Fruit fly (Drosophila melanogaster) whole organism, embryonic: ENCODE results near the gene kni.
A peak's percentile ranks its signal among the peaks of the same experiment; 100 is the strongest.

Source experiments
- ATbp ChIP-seq: fragments of 200-800 bp; sonication (Bioruptor generic); optimal IDR thresholded peaks from 2 replicates; lab custom pipeline; 2017; ENCODE audit warnings: missing biosample characterization, mild to moderate bottlenecking, missing genetic modification characterization, missing genetic modification reagents
- CG10209 ChIP-seq: fragments of 200-800 bp; sonication (Bioruptor generic); optimal IDR thresholded peaks from 3 replicates; lab custom pipeline; 2017; ENCODE audit warnings: missing biosample characterization, mild to moderate bottlenecking, missing genetic modification characterization, missing genetic modification reagents
- CG11504 ChIP-seq: fragments of 200-800 bp; sonication (Bioruptor generic); optimal IDR thresholded peaks from 3 replicates; lab custom pipeline; 2019; ENCODE audit warnings: missing biosample characterization, mild to moderate bottlenecking, missing genetic modification characterization, moderate library complexity
- CG12659 ChIP-seq: fragments of 200-800 bp; sonication (Bioruptor generic); optimal IDR thresholded peaks from 3 replicates; lab custom pipeline; 2017; ENCODE audit warnings: mild to moderate bottlenecking, missing biosample characterization, missing genetic modification reagents, missing genetic modification characterization
- CG13775 ChIP-seq: fragments of 200-800 bp; sonication (Bioruptor generic); optimal IDR thresholded peaks from 3 replicates; lab custom pipeline; 2017; ENCODE audit warnings: missing biosample characterization, mild to moderate bottlenecking, missing genetic modification characterization
- CG13894 ChIP-seq: fragments of 200-800 bp; sonication (Bioruptor generic); optimal IDR thresholded peaks from 3 replicates; lab custom pipeline; 2018; ENCODE audit warnings: missing biosample characterization, mild to moderate bottlenecking, missing genetic modification characterization, moderate library complexity
- CG14050 ChIP-seq: fragments of 200-800 bp; sonication (Bioruptor generic); IDR thresholded peaks from 3 replicates; pipeline ENCODE4 v1.3.6; 2022; ENCODE audit warnings: missing biosample characterization, missing genetic modification characterization
- CG15696 ChIP-seq: fragments of 200-800 bp; sonication (Bioruptor generic); optimal IDR thresholded peaks from 2 replicates; lab custom pipeline; 2019; ENCODE audit warnings: missing biosample characterization, mild to moderate bottlenecking, missing genetic modification characterization, moderate library complexity
- CG1603 ChIP-seq: fragments of 200-800 bp; sonication (Bioruptor generic); optimal IDR thresholded peaks from 2 replicates; lab custom pipeline; 2019; ENCODE audit warnings: missing biosample characterization, mild to moderate bottlenecking, missing genetic modification characterization, moderate library complexity
- CG2202 ChIP-seq: fragments of 200-800 bp; sonication (Bioruptor generic); optimal IDR thresholded peaks from 2 replicates; lab custom pipeline; 2018; ENCODE audit warnings: missing biosample characterization, mild to moderate bottlenecking, missing genetic modification characterization
- CG32772 ChIP-seq: fragments of 200-800 bp; sonication (Bioruptor generic); IDR thresholded peaks from 2 replicates; pipeline ENCODE4 v1.3.6; 2022; ENCODE audit warnings: missing biosample characterization, missing genetic modification characterization
- CG3407 ChIP-seq: fragments of 200-800 bp; sonication (Bioruptor generic); optimal IDR thresholded peaks from 2 replicates; lab custom pipeline; 2018; ENCODE audit warnings: missing biosample characterization, mild to moderate bottlenecking, missing genetic modification characterization
- CG34376 ChIP-seq: fragments of 200-800 bp; sonication (Bioruptor generic); optimal IDR thresholded peaks from 2 replicates; lab custom pipeline; 2018; ENCODE audit warnings: missing biosample characterization, mild to moderate bottlenecking, missing genetic modification characterization
- CG4707 ChIP-seq: fragments of 200-800 bp; sonication (Bioruptor generic); optimal IDR thresholded peaks from 2 replicates; lab custom pipeline; 2018; ENCODE audit warnings: missing biosample characterization, mild to moderate bottlenecking, missing genetic modification characterization, moderate library complexity
- CG7839 ChIP-seq: fragments of 200-800 bp; sonication (Bioruptor generic); optimal IDR thresholded peaks from 3 replicates; lab custom pipeline; 2018; ENCODE audit warnings: missing biosample characterization, mild to moderate bottlenecking, missing genetic modification characterization, moderate library complexity
- CG8388 ChIP-seq: fragments of 200-800 bp; sonication (Bioruptor generic); optimal IDR thresholded peaks from 2 replicates; lab custom pipeline; 2019; ENCODE audit warnings: missing biosample characterization, mild to moderate bottlenecking, missing genetic modification characterization, moderate library complexity
- CG8765 ChIP-seq: fragments of 200-800 bp; sonication (Bioruptor generic); IDR thresholded peaks from 2 replicates; pipeline ENCODE4 v1.3.6; 2022; ENCODE audit warnings: missing biosample characterization, missing genetic modification characterization
- CG9609 ChIP-seq: fragments of 200-800 bp; sonication (Bioruptor generic); optimal IDR thresholded peaks from 3 replicates; lab custom pipeline; 2016; ENCODE audit warnings: missing biosample characterization, missing genetic modification characterization
- CG9932 ChIP-seq: fragments of 200-800 bp; sonication (Bioruptor generic); IDR thresholded peaks from 2 replicates; pipeline ENCODE4 v1.3.6; 2022; ENCODE audit warnings: missing biosample characterization, missing genetic modification characterization
- Chrac-16 ChIP-seq: fragments of 200-800 bp; sonication (Bioruptor generic); optimal IDR thresholded peaks from 3 replicates; lab custom pipeline; 2016; ENCODE audit warnings: missing biosample characterization, missing genetic modification characterization
- CkIIα-i1 ChIP-seq: fragments of 200-800 bp; sonication (Bioruptor generic); IDR thresholded peaks from 2 replicates; pipeline ENCODE4 v1.3.6; 2022; ENCODE audit warnings: missing biosample characterization, missing genetic modification characterization
- ERR ChIP-seq: fragments of 200-800 bp; sonication (Bioruptor generic); optimal IDR thresholded peaks from 2 replicates; lab custom pipeline; 2016; ENCODE audit warnings: missing biosample characterization, missing genetic modification characterization
- Ets65A ChIP-seq: fragments of 200-800 bp; sonication (Bioruptor generic); peaks from one replicate; lab custom pipeline; 2016; ENCODE audit warnings: missing biosample characterization, missing genetic modification characterization
- Fer3 ChIP-seq: fragments of 200-800 bp; sonication (Bioruptor generic); optimal IDR thresholded peaks from 2 replicates; lab custom pipeline; 2018; ENCODE audit warnings: missing biosample characterization, mild to moderate bottlenecking, missing genetic modification characterization, moderate library complexity
- Hsf ChIP-seq: fragments of 200-800 bp; sonication (Bioruptor generic); optimal IDR thresholded peaks from 3 replicates; lab custom pipeline; 2016; ENCODE audit warnings: missing biosample characterization, missing genetic modification characterization
- Jarid2 ChIP-seq: fragments of 200-800 bp; sonication (Bioruptor generic); optimal IDR thresholded peaks from 3 replicates; lab custom pipeline; 2017; ENCODE audit warnings: mild to moderate bottlenecking, missing biosample characterization, missing genetic modification reagents, missing genetic modification characterization
- MBD-R2 ChIP-seq: fragments of 200-800 bp; sonication (Bioruptor generic); IDR thresholded peaks from 2 replicates; pipeline ENCODE4 v1.3.6; 2022; ENCODE audit warnings: missing biosample characterization, missing genetic modification characterization
- Rfx ChIP-seq: fragments of 200-800 bp; sonication (Bioruptor generic); IDR thresholded peaks from 2 replicates; pipeline ENCODE4 v1.3.6; 2022; ENCODE audit warnings: missing biosample characterization, missing genetic modification characterization
- Sox102F ChIP-seq: fragments of 200-800 bp; sonication (Bioruptor generic); optimal IDR thresholded peaks from 2 replicates; lab custom pipeline; 2018; ENCODE audit warnings: missing biosample characterization, mild to moderate bottlenecking, missing genetic modification characterization, moderate library complexity
- Taf1 ChIP-seq: fragments of 200-800 bp; sonication (Bioruptor generic); IDR thresholded peaks from 2 replicates; pipeline ENCODE4 v1.3.6; 2022; ENCODE audit warnings: missing biosample characterization, missing genetic modification characterization
- Xrp1 ChIP-seq: fragments of 200-800 bp; sonication (Bioruptor generic); IDR thresholded peaks from 2 replicates; pipeline ENCODE4 v1.3.6; 2022; ENCODE audit warnings: missing biosample characterization, missing genetic modification characterization
- ara ChIP-seq: fragments of 200-800 bp; sonication (Bioruptor generic); IDR thresholded peaks from 2 replicates; pipeline ENCODE4 v1.3.6; 2022; ENCODE audit warnings: missing biosample characterization, missing genetic modification characterization
- caup ChIP-seq: fragments of 200-800 bp; sonication (Bioruptor generic); optimal IDR thresholded peaks from 3 replicates; lab custom pipeline; 2017; ENCODE audit warnings: missing biosample characterization, mild to moderate bottlenecking, missing genetic modification characterization, moderate library complexity; ENCODE audit not compliant: severe bottlenecking
- crc ChIP-seq: fragments of 200-800 bp; sonication (Bioruptor generic); optimal IDR thresholded peaks from 2 replicates; lab custom pipeline; 2016; ENCODE audit warnings: missing biosample characterization, missing genetic modification characterization
- dmrt99B ChIP-seq: fragments of 200-800 bp; sonication (Bioruptor generic); optimal IDR thresholded peaks from 2 replicates; lab custom pipeline; 2018; ENCODE audit warnings: missing biosample characterization, mild to moderate bottlenecking, missing genetic modification characterization, moderate library complexity
- gem ChIP-seq: fragments of 200-800 bp; sonication (Bioruptor generic); optimal IDR thresholded peaks from 2 replicates; lab custom pipeline; 2019; ENCODE audit warnings: missing biosample characterization, mild to moderate bottlenecking, missing genetic modification characterization, moderate library complexity
- grau ChIP-seq: fragments of 200-800 bp; optimal IDR thresholded peaks from 3 replicates; lab custom pipeline; 2019; ENCODE audit warnings: missing biosample characterization, mild to moderate bottlenecking, missing genetic modification characterization, moderate library complexity
- jing ChIP-seq: fragments of 200-800 bp; sonication (Bioruptor generic); optimal IDR thresholded peaks from 2 replicates; lab custom pipeline; 2018; ENCODE audit warnings: missing biosample characterization, mild to moderate bottlenecking, missing genetic modification characterization
- lab ChIP-seq: fragments of 200-800 bp; sonication (Bioruptor generic); optimal IDR thresholded peaks from 3 replicates; lab custom pipeline; 2017; ENCODE audit warnings: missing biosample characterization, missing genetic modification characterization, mild to moderate bottlenecking, moderate library complexity, missing genetic modification reagents
- odd ChIP-seq: fragments of 200-800 bp; sonication (Bioruptor generic); optimal IDR thresholded peaks from 2 replicates; lab custom pipeline; 2017; ENCODE audit warnings: missing biosample characterization, mild to moderate bottlenecking, missing genetic modification characterization
- otp ChIP-seq: fragments of 200-800 bp; sonication (Bioruptor generic); IDR thresholded peaks from 3 replicates; pipeline ENCODE4, ENCODE4 v1.3.6; 2022; ENCODE audit warnings: missing biosample characterization, missing genetic modification characterization
- peb ChIP-seq: fragments of 200-800 bp; sonication (Bioruptor generic); IDR thresholded peaks from 2 replicates; pipeline ENCODE4 v1.3.6; 2022; ENCODE audit warnings: missing biosample characterization, missing genetic modification characterization
- phol ChIP-seq: fragments of 200-800 bp; sonication (Bioruptor generic); optimal IDR thresholded peaks from 3 replicates; lab custom pipeline; 2018; ENCODE audit warnings: missing biosample characterization, mild to moderate bottlenecking, missing genetic modification characterization, moderate library complexity
- schlank ChIP-seq: fragments of 200-800 bp; sonication (Bioruptor generic); optimal IDR thresholded peaks from 2 replicates; lab custom pipeline; 2018; ENCODE audit warnings: missing biosample characterization, mild to moderate bottlenecking, missing genetic modification characterization
- seq ChIP-seq: fragments of 200-800 bp; sonication (Bioruptor generic); IDR thresholded peaks from 2 replicates; pipeline ENCODE4 v1.3.6; 2022; ENCODE audit warnings: missing biosample characterization, missing genetic modification characterization
- sqz ChIP-seq: fragments of 200-800 bp; sonication (Bioruptor generic); optimal IDR thresholded peaks from 3 replicates; lab custom pipeline; 2018; ENCODE audit warnings: missing biosample characterization, mild to moderate bottlenecking, missing genetic modification characterization
- ssp ChIP-seq: fragments of 200-800 bp; sonication (Bioruptor generic); IDR thresholded peaks from 2 replicates; pipeline ENCODE4 v1.3.6; 2022; ENCODE audit warnings: missing biosample characterization, missing genetic modification characterization
- tll ChIP-seq, 2 experiments: fragments of 200-800 bp in 1 of 2; fragments of >200 bp in 1 of 2; sonication (Bioruptor generic) in 1 of 2; optimal IDR thresholded peaks; 2 replicates each; lab custom pipeline; 2017 to 2019; ENCODE audit warnings: missing biosample characterization in 2 of 2, missing genetic modification characterization in 2 of 2, mild to moderate bottlenecking in 1 of 2, moderate library complexity in 1 of 2
- twi ChIP-seq: fragments of 200-800 bp; optimal IDR thresholded peaks from 2 replicates; lab custom pipeline; 2019; ENCODE audit warnings: missing biosample characterization, mild to moderate bottlenecking, missing genetic modification characterization, moderate library complexity
- zen2 ChIP-seq: fragments of 200-800 bp; sonication (Bioruptor generic); IDR thresholded peaks from 3 replicates; pipeline ENCODE4 v1.3.6; 2022; ENCODE audit warnings: missing biosample characterization, missing genetic modification characterization; ENCODE audit not compliant: partially characterized antibody

Gene kni

DNA sequence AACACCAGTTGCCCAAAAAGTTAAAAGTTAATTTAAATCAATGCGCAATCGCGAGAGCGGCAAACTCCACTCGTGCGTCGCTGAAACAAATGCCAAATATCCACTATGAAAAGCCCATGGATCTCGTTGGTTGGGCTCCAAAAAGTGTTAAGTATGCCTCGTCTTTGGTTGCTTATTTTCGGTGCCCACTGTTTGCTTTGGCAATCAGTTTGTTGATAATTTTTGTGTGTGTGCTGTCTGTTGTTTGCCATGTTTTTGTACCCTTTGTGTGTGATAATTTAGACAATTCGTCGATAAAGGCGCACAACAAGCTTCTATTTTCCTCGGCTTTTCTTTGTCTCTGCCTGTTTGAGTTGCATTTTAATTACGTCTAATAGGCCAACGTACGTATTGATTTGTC, 31.2 kb downstream of the kni start:
- TF ChIP-seq Jarid2 (GFP tag; lab: Kevin White, UChicago), result peak; percentile 30
- TF ChIP-seq CG14050, result no peak
- TF ChIP-seq phol (tag; lab: Kevin White, UChicago), result no peak
- peak; percentile 15 for TF ChIP-seq CG15696 (tag; lab: Kevin White, UChicago)
- peak; percentile 9 for TF ChIP-seq CG4707 (GFP tag; lab: Kevin White, UChicago)
- peak; percentile 6 for TF ChIP-seq CG7839 (tag; lab: Kevin White, UChicago)
- TF ChIP-seq Rfx (GFP tag; lab: Robert Waterston, UW), result no peak
- TF ChIP-seq peb (GFP tag; lab: Robert Waterston, UW), result no peak
- TF ChIP-seq CkIIα-i1, result no peak
- no peak for TF ChIP-seq crc (GFP tag; lab: Kevin White, UChicago)
- TF ChIP-seq CG9609 (GFP tag; lab: Kevin White, UChicago), result peak; percentile 0
- TF ChIP-seq CG11504, result peak; percentile 8
- TF ChIP-seq ATbp (GFP tag; lab: Kevin White, UChicago), result peak; percentile 61
- TF ChIP-seq zen2, result no peak
- peak; percentile 18 for TF ChIP-seq caup (GFP tag; lab: Kevin White, UChicago)
- TF ChIP-seq CG3407 (GFP tag; lab: Kevin White, UChicago), result peak; percentile 18
- TF ChIP-seq gem (tag; lab: Kevin White, UChicago), result peak; percentile 39
- no peak for TF ChIP-seq twi
- TF ChIP-seq CG1603, result peak; percentile 10
- peak; percentile 64; the same call in 2 of the 3 replicates for TF ChIP-seq otp
- TF ChIP-seq CG32772 (GFP tag; lab: Robert Waterston, UW), result no peak
- no peak for TF ChIP-seq Ets65A (GFP tag; lab: Kevin White, UChicago)
- TF ChIP-seq Taf1, result no peak
- no peak for TF ChIP-seq jing (GFP tag; lab: Kevin White, UChicago)
- TF ChIP-seq tll (GFP tag; optimal IDR thresholded peaks at IDR 0.05; lab: Kevin White, UChicago), result no peak
- peak; percentile 17 for TF ChIP-seq CG2202 (tag; lab: Kevin White, UChicago)
- no peak for TF ChIP-seq MBD-R2 (GFP tag; lab: Robert Waterston, UW)
- peak; percentile 62 for TF ChIP-seq CG8388 (GFP tag; lab: Kevin White, UChicago)
- no peak for TF ChIP-seq CG12659
- TF ChIP-seq lab (GFP tag; lab: Kevin White, UChicago), result peak; percentile 25
- TF ChIP-seq CG13775, result peak; percentile 2
- TF ChIP-seq Hsf, result no peak
- peak; percentile 26 for TF ChIP-seq Fer3 (tag; lab: Kevin White, UChicago)
- peak; percentile 24 for TF ChIP-seq odd (GFP tag; lab: Kevin White, UChicago)
- TF ChIP-seq CG34376 (GFP tag; lab: Kevin White, UChicago), result no peak
- TF ChIP-seq sqz (GFP tag; lab: Kevin White, UChicago), result no peak
- peak; percentile 16 for TF ChIP-seq Sox102F
- peak; percentile 50 for TF ChIP-seq grau (tag; lab: Kevin White, UChicago)
- TF ChIP-seq CG9932 (GFP tag; lab: Robert Waterston, UW), result 0 out of 2 replicates have a peak, but pooled peaks have one; percentile 34
- TF ChIP-seq CG13894, result no peak
- no peak for TF ChIP-seq ERR (GFP tag; lab: Kevin White, UChicago)
- TF ChIP-seq dmrt99B (tag; lab: Kevin White, UChicago), result peak; percentile 40
- 0 out of 2 replicates have a peak, but pooled peaks have one; percentile 29 for TF ChIP-seq seq (GFP tag; lab: Robert Waterston, UW)
- no peak for TF ChIP-seq ssp (GFP tag; lab: Robert Waterston, UW)
- no peak for TF ChIP-seq Chrac-16 (GFP tag; lab: Kevin White, UChicago)
- no peak for TF ChIP-seq schlank
- TF ChIP-seq CG10209 (GFP tag; lab: Kevin White, UChicago), result peak; percentile 18
- no peak for TF ChIP-seq CG8765 (GFP tag; lab: Robert Waterston, UW)
- peak; percentile 41 for TF ChIP-seq Xrp1 (GFP tag; lab: Robert Waterston, UW)
- 0 out of 2 replicates have a peak, but pooled peaks have one; percentile 24 for TF ChIP-seq ara
